Fruit fly (Drosophila melanogaster): ENCODE results near the gene CG17261.

DNA sequence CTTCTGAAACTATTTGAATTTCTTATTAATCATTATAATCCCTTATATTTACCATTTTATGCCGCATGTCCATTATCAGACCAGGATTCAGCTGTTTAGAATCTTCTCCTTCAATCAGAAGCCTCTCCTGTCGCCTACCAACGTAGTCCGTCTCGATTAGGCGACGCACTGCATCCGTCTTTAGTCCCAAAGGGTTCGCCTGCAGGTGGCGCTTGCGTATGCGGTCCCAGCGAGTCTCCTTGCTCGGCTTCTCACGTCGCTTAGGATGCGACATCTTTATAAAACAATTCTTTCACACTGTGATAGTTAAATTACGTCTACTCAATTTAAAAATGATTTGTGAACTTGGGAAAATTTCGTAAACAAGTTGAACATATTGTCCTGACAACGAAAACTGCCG is 7.4 kb upstream of the CG17261 start, which contains the start of gene CG17258:
- no peak for TF ChIP-seq pan (optimal IDR thresholded peaks at IDR 0.05)
- TF ChIP-seq usp (GFP tag; optimal IDR thresholded peaks at IDR 0.05): no peak
- no peak for TF ChIP-seq sv (GFP tag; optimal IDR thresholded peaks at IDR 0.05)
- no peak for TF ChIP-seq psq (GFP tag; optimal IDR thresholded peaks at IDR 0.05)
- no peak for TF ChIP-seq fru (GFP tag; optimal IDR thresholded peaks at IDR 0.05)
- TF ChIP-seq Abd-B (GFP tag; optimal IDR thresholded peaks at IDR 0.05): no peak
- no peak for TF ChIP-seq ey (GFP tag; optimal IDR thresholded peaks at IDR 0.05)
- TF ChIP-seq jim (GFP tag; optimal IDR thresholded peaks at IDR 0.05): no peak
- no peak for TF ChIP-seq HLH106 (tag; optimal IDR thresholded peaks at IDR 0.05)
- no peak for TF ChIP-seq dl (GFP tag; optimal IDR thresholded peaks at IDR 0.05; ENCODE audit: insufficient read depth in 1 of 2, partially characterized antibody in 2 of 2)
- no peak for TF ChIP-seq Dif (GFP tag; optimal IDR thresholded peaks at IDR 0.05; ENCODE audit: partially characterized antibody)
- no peak for TF ChIP-seq Vsx2 (GFP tag; optimal IDR thresholded peaks at IDR 0.05; ENCODE audit: partially characterized antibody)
- TF ChIP-seq Jra (GFP tag; optimal IDR thresholded peaks at IDR 0.05): no peak
